Fruit fly (Drosophila melanogaster) whole organism: ENCODE data around the gene DIP-epsilon.

Source experiments
- CG8478 ChIP-seq: fragments of >200 bp; optimal IDR thresholded peaks from 2 replicates; lab custom pipeline; 2018; ENCODE audit warnings: inconsistent platforms
- psq ChIP-seq: fragments of >200 bp; optimal IDR thresholded peaks from 2 replicates; lab custom pipeline; 2017

dm6 chr2L:6455955-6456599 lies 45.0 kb upstream of the DIP-epsilon start, which contains the start of gene frj:
- TF ChIP-seq CG8478 (no peak), psq (lab: Kevin White, UChicago) (no peak)
